Comparison of ENCODE assay signal across 1 fruit fly cellular context in genomic region chr2L:3058772-3059623, dm6.
TF ChIP-seq lines count a peak whose summit lies in the region.

No protein-coding gene starts in this region.

TF ChIP-seq in whole organism, embryonic, 481 proteins besides CTCF, POLR2A, EP300 and RAD21 (continued from another document and continues in another):
- TF ChIP-seq tio (GFP tag; optimal IDR thresholded peaks at IDR 0.05; lab: Kevin White, UChicago): no peak
- TF ChIP-seq grn (GFP tag; optimal IDR thresholded peaks at IDR 0.05; lab: Kevin White, UChicago): no peak
- TF ChIP-seq Bgb (GFP tag; IDR thresholded peaks at IDR 0.05; lab: Robert Waterston, UW; ENCODE audit: partially characterized antibody): no peak
- no peak for TF ChIP-seq stc (GFP tag; IDR thresholded peaks at IDR 0.05; lab: Robert Waterston, UW)
- no peak for TF ChIP-seq org-1 (GFP tag; optimal IDR thresholded peaks at IDR 0.05; lab: Kevin White, UChicago)
- no peak for TF ChIP-seq CG17912 (GFP tag; optimal IDR thresholded peaks at IDR 0.05; lab: Kevin White, UChicago)
- TF ChIP-seq onecut (GFP tag; IDR thresholded peaks at IDR 0.05; lab: Robert Waterston, UW): no peak
- TF ChIP-seq Jarid2 (GFP tag; optimal IDR thresholded peaks at IDR 0.05; lab: Kevin White, UChicago): no peak
- TF ChIP-seq Eip74EF (GFP tag; optimal IDR thresholded peaks at IDR 0.05; lab: Kevin White, UChicago): no peak
- no peak for TF ChIP-seq CG33213 (GFP tag; optimal IDR thresholded peaks at IDR 0.05; lab: Kevin White, UChicago)
- no peak for TF ChIP-seq Dfd (GFP tag; optimal IDR thresholded peaks at IDR 0.05; lab: Kevin White, UChicago)
- no peak for TF ChIP-seq pum (GFP tag; optimal IDR thresholded peaks at IDR 0.05; lab: Kevin White, UChicago)
- no peak for TF ChIP-seq CG8765 (GFP tag; IDR thresholded peaks at IDR 0.05; lab: Robert Waterston, UW)
- no peak for TF ChIP-seq Dip2 (GFP tag; IDR thresholded peaks at IDR 0.05; lab: Robert Waterston, UW)
- TF ChIP-seq CG3065 (GFP tag; optimal IDR thresholded peaks at IDR 0.05; lab: Kevin White, UChicago): no peak
- TF ChIP-seq HmgZ (tag; optimal IDR thresholded peaks at IDR 0.05; lab: Kevin White, UChicago): peak; percentile 14
- no peak for TF ChIP-seq bab2 (GFP tag; optimal IDR thresholded peaks at IDR 0.05; lab: Kevin White, UChicago)
- TF ChIP-seq Abd-B (GFP tag; optimal IDR thresholded peaks at IDR 0.05; lab: Kevin White, UChicago): no peak
- no peak for TF ChIP-seq Dad (GFP tag; optimal IDR thresholded peaks at IDR 0.05; lab: Kevin White, UChicago)
- TF ChIP-seq z (GFP tag; IDR thresholded peaks at IDR 0.05; lab: Robert Waterston, UW): no peak
- TF ChIP-seq CG17568 (GFP tag; optimal IDR thresholded peaks at IDR 0.05; lab: Kevin White, UChicago): no peak
- no peak for TF ChIP-seq Vsx1 (GFP tag; optimal IDR thresholded peaks at IDR 0.05; lab: Kevin White, UChicago)
- peak; percentile 28 for TF ChIP-seq Usf (GFP tag; optimal IDR thresholded peaks at IDR 0.05; lab: Kevin White, UChicago)
- TF ChIP-seq CG9437 (GFP tag; optimal IDR thresholded peaks at IDR 0.05; lab: Kevin White, UChicago): peak; percentile 17
- TF ChIP-seq Myb (GFP tag; optimal IDR thresholded peaks at IDR 0.05; lab: Kevin White, UChicago): peak; percentile 61
- no peak for TF ChIP-seq CG10543 (GFP tag; optimal IDR thresholded peaks at IDR 0.05; lab: Kevin White, UChicago)
- peak; percentile 27 for TF ChIP-seq CG11504 (tag; optimal IDR thresholded peaks at IDR 0.05; lab: Kevin White, UChicago)
- no peak for TF ChIP-seq ap (GFP tag; IDR thresholded peaks at IDR 0.05; lab: Robert Waterston, UW)
- TF ChIP-seq Taf1 (GFP tag; IDR thresholded peaks at IDR 0.05; lab: Robert Waterston, UW): peak; percentile 50
- no peak for TF ChIP-seq ac (GFP tag; optimal IDR thresholded peaks at IDR 0.05; lab: Kevin White, UChicago)
- TF ChIP-seq cad (GFP tag; optimal IDR thresholded peaks at IDR 0.05; lab: Kevin White, UChicago): no peak
- no peak for TF ChIP-seq CG31388 (GFP tag; optimal IDR thresholded peaks at IDR 0.05; lab: Kevin White, UChicago)
- TF ChIP-seq CG5245 (GFP tag; optimal IDR thresholded peaks at IDR 0.05; lab: Kevin White, UChicago): no peak
- TF ChIP-seq GATAe (GFP tag; conservative IDR thresholded peaks at IDR 0.05; lab: Robert Waterston, UW): no peak
- TF ChIP-seq trh (GFP tag; optimal IDR thresholded peaks at IDR 0.05; lab: Kevin White, UChicago): no peak
- TF ChIP-seq CG32772 (GFP tag; IDR thresholded peaks at IDR 0.05; lab: Robert Waterston, UW): peak; percentile 14; the same call in 1 of the 2 replicates
- TF ChIP-seq crp (GFP tag; optimal IDR thresholded peaks at IDR 0.05; lab: Kevin White, UChicago): peak in 1 of 2 experiments; percentile 57
- TF ChIP-seq salm (tag; optimal IDR thresholded peaks at IDR 0.05; lab: Kevin White, UChicago): no peak
- no peak for TF ChIP-seq disco-r (GFP tag; optimal IDR thresholded peaks at IDR 0.05; lab: Kevin White, UChicago)
- no peak for TF ChIP-seq mld (GFP tag; IDR thresholded peaks at IDR 0.05; lab: Robert Waterston, UW; ENCODE audit: partially characterized antibody)
- no peak for TF ChIP-seq CG12744 (GFP tag; optimal IDR thresholded peaks at IDR 0.05; lab: Kevin White, UChicago)
- TF ChIP-seq seq (GFP tag; IDR thresholded peaks at IDR 0.05; lab: Robert Waterston, UW): no peak
- TF ChIP-seq Sry-δ (GFP tag; optimal IDR thresholded peaks at IDR 0.05; lab: Kevin White, UChicago): no peak
- TF ChIP-seq CG3838 (GFP tag; optimal IDR thresholded peaks at IDR 0.05; lab: Kevin White, UChicago): no peak
- no peak for TF ChIP-seq emc (GFP tag; optimal IDR thresholded peaks at IDR 0.05; lab: Kevin White, UChicago)
- no peak for TF ChIP-seq cato (GFP tag; optimal IDR thresholded peaks at IDR 0.05; lab: Kevin White, UChicago; ENCODE audit: borderline replicate concordance)
- no peak for TF ChIP-seq gfzf (GFP tag; optimal IDR thresholded peaks at IDR 0.05; lab: Kevin White, UChicago)
- no peak for TF ChIP-seq CG16863 (GFP tag; optimal IDR thresholded peaks at IDR 0.05; lab: Kevin White, UChicago)
- no peak for TF ChIP-seq CG12769 (tag; optimal IDR thresholded peaks at IDR 0.05; lab: Kevin White, UChicago)
- peak; percentile 62 for TF ChIP-seq Atf6 (GFP tag; IDR thresholded peaks at IDR 0.05; lab: Robert Waterston, UW)
- no peak for TF ChIP-seq CG2199 (GFP tag; IDR thresholded peaks at IDR 0.05; lab: Robert Waterston, UW)
- no peak for TF ChIP-seq dmrt99B (tag; optimal IDR thresholded peaks at IDR 0.05; lab: Kevin White, UChicago)
- TF ChIP-seq MBD-R2 (GFP tag; IDR thresholded peaks at IDR 0.05; lab: Robert Waterston, UW): peak; percentile 7; the same call in 1 of the 2 replicates
- TF ChIP-seq kah (GFP tag; optimal IDR thresholded peaks at IDR 0.05; lab: Kevin White, UChicago): no peak
- TF ChIP-seq chn (GFP tag; optimal IDR thresholded peaks at IDR 0.05; lab: Kevin White, UChicago): peak; percentile 37
- TF ChIP-seq Hmx (GFP tag; optimal IDR thresholded peaks at IDR 0.05; lab: Kevin White, UChicago): no peak
- no peak for TF ChIP-seq C15 (GFP tag; IDR thresholded peaks at IDR 0.05; lab: Robert Waterston, UW)
- peak; percentile 58 for TF ChIP-seq CG7786 (GFP tag; optimal IDR thresholded peaks at IDR 0.05; lab: Kevin White, UChicago)
- no peak for TF ChIP-seq ems (GFP tag; optimal IDR thresholded peaks at IDR 0.05; lab: Kevin White, UChicago)
- peak; percentile 44; the same call in 1 of the 3 replicates for TF ChIP-seq zfh1 (GFP tag; IDR thresholded peaks at IDR 0.05; lab: Robert Waterston, UW)
- TF ChIP-seq CG3407 (GFP tag; optimal IDR thresholded peaks at IDR 0.05; lab: Kevin White, UChicago): no peak
- TF ChIP-seq Adf1 (GFP tag; IDR thresholded peaks at IDR 0.05; lab: Robert Waterston, UW): no peak
- no peak for TF ChIP-seq ash1 (GFP tag; optimal IDR thresholded peaks at IDR 0.05; lab: Kevin White, UChicago)
- TF ChIP-seq Sry-β (GFP tag; optimal IDR thresholded peaks at IDR 0.05; lab: Kevin White, UChicago): no peak
- TF ChIP-seq Fer1 (GFP tag; optimal IDR thresholded peaks at IDR 0.05; lab: Kevin White, UChicago): no peak
- no peak for TF ChIP-seq cg (GFP tag; optimal IDR thresholded peaks at IDR 0.05; lab: Kevin White, UChicago)
- TF ChIP-seq CG4360 (GFP tag; IDR thresholded peaks at IDR 0.05; lab: Robert Waterston, UW): no peak
- no peak for TF ChIP-seq tna (GFP tag; IDR thresholded peaks at IDR 0.05; lab: Robert Waterston, UW; ENCODE audit: partially characterized antibody)
- peak; percentile 21 for TF ChIP-seq CoRest (tag; optimal IDR thresholded peaks at IDR 0.05; lab: Kevin White, UChicago)
- peak; percentile 87 for TF ChIP-seq CG6175 (GFP tag; IDR thresholded peaks at IDR 0.05; lab: Robert Waterston, UW)
- TF ChIP-seq H15 (GFP tag; IDR thresholded peaks at IDR 0.05; lab: Robert Waterston, UW): no peak; the same call in 2 of the 3 replicates
- TF ChIP-seq CG14014 (GFP tag; IDR thresholded peaks at IDR 0.05; lab: Robert Waterston, UW): no peak
- no peak for TF ChIP-seq abd-A (tag; optimal IDR thresholded peaks at IDR 0.05; lab: Kevin White, UChicago)
- TF ChIP-seq CG10654 (GFP tag; optimal IDR thresholded peaks at IDR 0.05; lab: Kevin White, UChicago): no peak
- no peak for TF ChIP-seq CG1602 (GFP tag; optimal IDR thresholded peaks at IDR 0.05; lab: Kevin White, UChicago)
- no peak for TF ChIP-seq sisA (GFP tag; IDR thresholded peaks at IDR 0.05; lab: Robert Waterston, UW)
- peak; percentile 50 for TF ChIP-seq gro (GFP tag; optimal IDR thresholded peaks at IDR 0.05; lab: Kevin White, UChicago)
- TF ChIP-seq CG7963 (GFP tag; IDR thresholded peaks at IDR 0.05; lab: Robert Waterston, UW; ENCODE audit: partially characterized antibody): no peak
- no peak for TF ChIP-seq CG14710 (tag; optimal IDR thresholded peaks at IDR 0.05; lab: Kevin White, UChicago)
- no peak for TF ChIP-seq CG4707 (GFP tag; optimal IDR thresholded peaks at IDR 0.05; lab: Kevin White, UChicago)
- TF ChIP-seq CG10274 (GFP tag; optimal IDR thresholded peaks at IDR 0.05; lab: Kevin White, UChicago): no peak
- no peak for TF ChIP-seq Bteb2 (GFP tag; optimal IDR thresholded peaks at IDR 0.05; lab: Kevin White, UChicago)
- TF ChIP-seq NC2α (GFP tag; optimal IDR thresholded peaks at IDR 0.05; lab: Kevin White, UChicago): no peak
- no peak for TF ChIP-seq CG1024 (GFP tag; IDR thresholded peaks at IDR 0.05; lab: Robert Waterston, UW)
- TF ChIP-seq ind (GFP tag; optimal IDR thresholded peaks at IDR 0.05; lab: Kevin White, UChicago): peak; percentile 5
- TF ChIP-seq prd (optimal IDR thresholded peaks at IDR 0.05; lab: Kevin White, UChicago): no peak
- TF ChIP-seq prd (GFP tag; IDR thresholded peaks at IDR 0.05; lab: Robert Waterston, UW): peak; percentile 45; the same call in 2 of the 3 replicates
- no peak for TF ChIP-seq Six4 (GFP tag; optimal IDR thresholded peaks at IDR 0.05; lab: Kevin White, UChicago)
- peak; percentile 45 for TF ChIP-seq CG12659 (GFP tag; optimal IDR thresholded peaks at IDR 0.05; lab: Kevin White, UChicago)
- TF ChIP-seq Fer3 (tag; optimal IDR thresholded peaks at IDR 0.05; lab: Kevin White, UChicago): peak; percentile 30
- TF ChIP-seq CG30020 (tag; optimal IDR thresholded peaks at IDR 0.05; lab: Kevin White, UChicago): no peak
- no peak for TF ChIP-seq CG3163 (GFP tag; optimal IDR thresholded peaks at IDR 0.05; lab: Kevin White, UChicago)
- TF ChIP-seq eve (GFP tag; optimal IDR thresholded peaks at IDR 0.05; lab: Kevin White, UChicago): no peak
- TF ChIP-seq CG14860 (GFP tag; IDR thresholded peaks at IDR 0.05; lab: Robert Waterston, UW; ENCODE audit: partially characterized antibody): no peak
- peak; percentile 96 for TF ChIP-seq CG13894 (tag; optimal IDR thresholded peaks at IDR 0.05; lab: Kevin White, UChicago)
- no peak for TF ChIP-seq CG2116 (GFP tag; optimal IDR thresholded peaks at IDR 0.05; lab: Kevin White, UChicago)
- TF ChIP-seq schlank (tag; optimal IDR thresholded peaks at IDR 0.05; lab: Kevin White, UChicago): no peak
- TF ChIP-seq CG16815 (GFP tag; optimal IDR thresholded peaks at IDR 0.05; lab: Kevin White, UChicago): peak; percentile 20
- TF ChIP-seq knrl (GFP tag; IDR thresholded peaks at IDR 0.05; lab: Robert Waterston, UW; ENCODE audit: partially characterized antibody): no peak
- peak; percentile 56 for TF ChIP-seq CG30403 (GFP tag; optimal IDR thresholded peaks at IDR 0.05; lab: Kevin White, UChicago)
- TF ChIP-seq Hr3 (GFP tag; optimal IDR thresholded peaks at IDR 0.05; lab: Kevin White, UChicago): no peak
- TF ChIP-seq hbn (GFP tag; IDR thresholded peaks at IDR 0.05; lab: Robert Waterston, UW; ENCODE audit: partially characterized antibody): no peak
- TF ChIP-seq CG1233 (GFP tag; optimal IDR thresholded peaks at IDR 0.05; lab: Kevin White, UChicago): no peak
- no peak for TF ChIP-seq Opbp (GFP tag; IDR thresholded peaks at IDR 0.05; lab: Robert Waterston, UW; ENCODE audit: partially characterized antibody)
- no peak for TF ChIP-seq HLH4C (GFP tag; IDR thresholded peaks at IDR 0.05; lab: Robert Waterston, UW; ENCODE audit: partially characterized antibody)
- TF ChIP-seq Hey (tag; optimal IDR thresholded peaks at IDR 0.05; lab: Kevin White, UChicago): no peak
- TF ChIP-seq TFAM (GFP tag; optimal IDR thresholded peaks at IDR 0.05; lab: Kevin White, UChicago): no peak
- 0 out of 2 replicates have a peak, but pooled peaks have one; percentile 22 for TF ChIP-seq CG6272 (GFP tag; IDR thresholded peaks at IDR 0.05; lab: Robert Waterston, UW)
- no peak for TF ChIP-seq CG4282 (GFP tag; optimal IDR thresholded peaks at IDR 0.05; lab: Kevin White, UChicago)
- 0 out of 2 replicates have a peak, but pooled peaks have one; percentile 36 for TF ChIP-seq CG11696 (GFP tag; IDR thresholded peaks at IDR 0.05; lab: Robert Waterston, UW)
- TF ChIP-seq gsb-n (tag; optimal IDR thresholded peaks at IDR 0.05; lab: Kevin White, UChicago): no peak
- TF ChIP-seq dpn (GFP tag; optimal IDR thresholded peaks at IDR 0.05; lab: Kevin White, UChicago): peak in 1 of 2 experiments; percentile 23
- peak; percentile 11 for TF ChIP-seq grau (tag; optimal IDR thresholded peaks at IDR 0.05; lab: Kevin White, UChicago)
- TF ChIP-seq ara (GFP tag; IDR thresholded peaks at IDR 0.05; lab: Robert Waterston, UW): 0 out of 2 replicates have a peak, but pooled peaks have one; percentile 9
- no peak for TF ChIP-seq usp (GFP tag; optimal IDR thresholded peaks at IDR 0.05; lab: Kevin White, UChicago)
- no peak for TF ChIP-seq croc (GFP tag; conservative IDR thresholded peaks at IDR 0.05; lab: Robert Waterston, UW)
- no peak for TF ChIP-seq CG31441 (GFP tag; IDR thresholded peaks at IDR 0.05; lab: Robert Waterston, UW)
- TF ChIP-seq Camta (GFP tag; optimal IDR thresholded peaks at IDR 0.05; lab: Kevin White, UChicago): peak; percentile 22
- TF ChIP-seq gt (GFP tag; IDR thresholded peaks at IDR 0.05; lab: Robert Waterston, UW): no peak
- TF ChIP-seq dm (GFP tag; optimal IDR thresholded peaks at IDR 0.05; lab: Kevin White, UChicago): no peak
- no peak for TF ChIP-seq CG6654 (GFP tag; optimal IDR thresholded peaks at IDR 0.05; lab: Kevin White, UChicago)
- peak; percentile 37 for TF ChIP-seq CG10366 (GFP tag; IDR thresholded peaks at IDR 0.05; lab: Robert Waterston, UW)
- TF ChIP-seq aop (GFP tag; IDR thresholded peaks at IDR 0.05; lab: Robert Waterston, UW): no peak
- TF ChIP-seq Pdp1 (GFP tag; optimal IDR thresholded peaks at IDR 0.05; lab: Kevin White, UChicago): peak in 1 of 2 experiments; percentile 23
- no peak for TF ChIP-seq CG6683 (GFP tag; optimal IDR thresholded peaks at IDR 0.05; lab: Kevin White, UChicago)
- TF ChIP-seq CG17829 (tag; optimal IDR thresholded peaks at IDR 0.05; lab: Kevin White, UChicago): no peak
- TF ChIP-seq ranshi (GFP tag; IDR thresholded peaks at IDR 0.05; lab: Robert Waterston, UW): no peak
- TF ChIP-seq E2f2 (GFP tag; IDR thresholded peaks at IDR 0.05; lab: Robert Waterston, UW): peak; percentile 43; the same call in 1 of the 2 replicates
- no peak for TF ChIP-seq CG8281 (tag; optimal IDR thresholded peaks at IDR 0.05; lab: Kevin White, UChicago)
- TF ChIP-seq CG9609 (GFP tag; optimal IDR thresholded peaks at IDR 0.05; lab: Kevin White, UChicago): peak; percentile 19
- no peak for TF ChIP-seq Spps (tag; optimal IDR thresholded peaks at IDR 0.05; lab: Kevin White, UChicago)
- TF ChIP-seq corto (GFP tag; optimal IDR thresholded peaks at IDR 0.05; lab: Kevin White, UChicago): no peak
- no peak for TF ChIP-seq Atf3 (GFP tag; optimal IDR thresholded peaks at IDR 0.05; lab: Kevin White, UChicago)
- no peak for TF ChIP-seq Awh (GFP tag; IDR thresholded peaks at IDR 0.05; lab: Robert Waterston, UW)
- no peak for TF ChIP-seq CG11398 (GFP tag; optimal IDR thresholded peaks at IDR 0.05; lab: Kevin White, UChicago)
- no peak for TF ChIP-seq h (optimal IDR thresholded peaks at IDR 0.05; lab: Kevin White, UChicago)
